Worm (Caenorhabditis elegans): ENCODE results near the gene F21G4.3.
A peak's percentile ranks its signal among the peaks of the same experiment; 100 is the strongest.

Gene F21G4.3

ce11 chrX:9933291-9934008 lies 38.5 kb downstream of the F21G4.3 start:
- TF ChIP-seq tab-1 (GFP tag; IDR thresholded peaks at IDR 0.05) (no peak), med-1 (GFP tag; optimal IDR thresholded peaks at IDR 0.05; ENCODE audit: insufficient read depth) (no peak), T22C8.4 (GFP tag; IDR thresholded peaks at IDR 0.05) (no peak), klf-2 (GFP tag; conservative IDR thresholded peaks at IDR 0.05) (no peak)

- TF ChIP-seq ztf-23 (GFP tag; IDR thresholded peaks at IDR 0.05) (no peak), med-1 (GFP tag; optimal IDR thresholded peaks at IDR 0.05; ENCODE audit: insufficient read depth) (no peak), cog-1 (tag; optimal IDR thresholded peaks at IDR 0.05) (no peak), T22C8.4 (GFP tag; IDR thresholded peaks at IDR 0.05) (no peak), tab-1 (GFP tag; IDR thresholded peaks at IDR 0.05) (no peak), klf-2 (GFP tag; conservative IDR thresholded peaks at IDR 0.05) (no peak), ref-1 (GFP tag; conservative IDR thresholded peaks at IDR 0.05) (no peak), ztf-29 (GFP tag; IDR thresholded peaks at IDR 0.05) (no peak), flt-1 (GFP tag; IDR thresholded peaks at IDR 0.05) (no peak)
Measured at ce11 chrX:9934009-9934323, 39.0 kb downstream of the F21G4.3 start.

- TF ChIP-seq T22C8.4 (GFP tag; IDR thresholded peaks at IDR 0.05), result no peak
- no peak for TF ChIP-seq ztf-29 (GFP tag; IDR thresholded peaks at IDR 0.05)
- no peak for TF ChIP-seq med-1 (GFP tag; optimal IDR thresholded peaks at IDR 0.05; ENCODE audit: insufficient read depth)
- no peak for TF ChIP-seq flt-1 (GFP tag; IDR thresholded peaks at IDR 0.05)
- no peak for TF ChIP-seq ztf-23 (GFP tag; IDR thresholded peaks at IDR 0.05)
- no peak for TF ChIP-seq ref-1 (GFP tag; conservative IDR thresholded peaks at IDR 0.05)
- TF ChIP-seq tab-1 (GFP tag; IDR thresholded peaks at IDR 0.05), result no peak
Measured at ce11 chrX:9938091-9938490, 43.1 kb downstream of the F21G4.3 start.

- TF ChIP-seq cog-1 (tag; optimal IDR thresholded peaks at IDR 0.05) (no peak), klf-2 (GFP tag; conservative IDR thresholded peaks at IDR 0.05) (no peak), ztf-29 (GFP tag; IDR thresholded peaks at IDR 0.05) (no peak), ref-1 (GFP tag; conservative IDR thresholded peaks at IDR 0.05) (no peak), tab-1 (GFP tag; IDR thresholded peaks at IDR 0.05) (no peak), med-1 (GFP tag; optimal IDR thresholded peaks at IDR 0.05; ENCODE audit: insufficient read depth) (no peak), T22C8.4 (GFP tag; IDR thresholded peaks at IDR 0.05) (no peak), flt-1 (GFP tag; IDR thresholded peaks at IDR 0.05) (no peak), ztf-23 (GFP tag; IDR thresholded peaks at IDR 0.05) (no peak)
Measured at ce11 chrX:9938537-9938936, 43.6 kb downstream of the F21G4.3 start, which contains the start of the genes C17G1.5 and C17G1.14. C17G1.5 (plus strand) TSS chrX:9938802. C17G1.14 (plus strand) TSS chrX:9938813.

ce11 chrX:9940524-9940923 lies 45.6 kb downstream of the F21G4.3 start:
- TF ChIP-seq ref-1 (GFP tag; conservative IDR thresholded peaks at IDR 0.05), result no peak
- TF ChIP-seq cog-1 (tag; optimal IDR thresholded peaks at IDR 0.05), result no peak
- no peak for TF ChIP-seq T22C8.4 (GFP tag; IDR thresholded peaks at IDR 0.05)
- TF ChIP-seq klf-2 (GFP tag; conservative IDR thresholded peaks at IDR 0.05), result no peak
- no peak for TF ChIP-seq flt-1 (GFP tag; IDR thresholded peaks at IDR 0.05)
- TF ChIP-seq tab-1 (GFP tag; IDR thresholded peaks at IDR 0.05), result no peak
- no peak for TF ChIP-seq ztf-29 (GFP tag; IDR thresholded peaks at IDR 0.05)
- TF ChIP-seq ztf-23 (GFP tag; IDR thresholded peaks at IDR 0.05), result no peak
- TF ChIP-seq med-1 (GFP tag; optimal IDR thresholded peaks at IDR 0.05; ENCODE audit: insufficient read depth), result no peak

- TF ChIP-seq klf-2 (GFP tag; conservative IDR thresholded peaks at IDR 0.05) (no peak), ztf-23 (GFP tag; IDR thresholded peaks at IDR 0.05) (0 out of 2 replicates have a peak, but pooled peaks have one; percentile 8)
Measured at ce11 chrX:9941379-9941778, 46.4 kb downstream of the F21G4.3 start.
